Fruit fly (Drosophila melanogaster): Measurements from ENCODE around the gene CG3719.

Gene CG3719

dm6 chrX:1392875-1393274 is 12.6 kb upstream of the CG3719 start, which contains the start of gene Rilpl (continued):
- TF ChIP-seq CG31388 (GFP tag; optimal IDR thresholded peaks at IDR 0.05) (no peak), D19A (tag; optimal IDR thresholded peaks at IDR 0.05) (no peak), al (GFP tag; IDR thresholded peaks at IDR 0.05) (no peak), bigmax (GFP tag; optimal IDR thresholded peaks at IDR 0.05) (no peak), CG12769 (tag; optimal IDR thresholded peaks at IDR 0.05) (peak; percentile 55), run (tag; optimal IDR thresholded peaks at IDR 0.05) (no peak), Vsx1 (GFP tag; optimal IDR thresholded peaks at IDR 0.05) (no peak), salm (tag; optimal IDR thresholded peaks at IDR 0.05) (no peak), CG16779 (GFP tag; IDR thresholded peaks at IDR 0.05) (0 out of 2 replicates have a peak, but pooled peaks have one; percentile 35), Nf-YA (GFP tag; IDR thresholded peaks at IDR 0.05) (no peak), eve (GFP tag; optimal IDR thresholded peaks at IDR 0.05) (no peak), dan (GFP tag; IDR thresholded peaks at IDR 0.05) (no peak), Nf-YB (GFP tag; optimal IDR thresholded peaks at IDR 0.05) (no peak), CG2875 (GFP tag; optimal IDR thresholded peaks at IDR 0.05) (no peak), Optix (GFP tag; IDR thresholded peaks at IDR 0.05) (no peak), usp (GFP tag; optimal IDR thresholded peaks at IDR 0.05) (no peak), CG34224 (GFP tag; IDR thresholded peaks at IDR 0.05; ENCODE audit: partially characterized antibody) (no peak), Trl (optimal IDR thresholded peaks at IDR 0.05) (no peak), Trl (GFP tag; optimal IDR thresholded peaks at IDR 0.05) (peak; percentile 34), maf-S (GFP tag; optimal IDR thresholded peaks at IDR 0.05) (no peak), p53 (GFP tag; optimal IDR thresholded peaks at IDR 0.05) (no peak), Ssrp (tag; optimal IDR thresholded peaks at IDR 0.05) (no peak), chn (GFP tag; optimal IDR thresholded peaks at IDR 0.05) (no peak), bowl (GFP tag; IDR thresholded peaks at IDR 0.05) (no peak), zf30C (GFP tag; optimal IDR thresholded peaks at IDR 0.05) (no peak), Dad (GFP tag; optimal IDR thresholded peaks at IDR 0.05) (peak; percentile 27), H15 (GFP tag; IDR thresholded peaks at IDR 0.05) (no peak), CG13894 (tag; optimal IDR thresholded peaks at IDR 0.05) (peak; percentile 27), CG3065 (GFP tag; optimal IDR thresholded peaks at IDR 0.05) (no peak), CG43689 (GFP tag; IDR thresholded peaks at IDR 0.05) (no peak), CG13123 (GFP tag; optimal IDR thresholded peaks at IDR 0.05) (no peak), CG13296 (GFP tag; optimal IDR thresholded peaks at IDR 0.05) (no peak), Mrtf (GFP tag; IDR thresholded peaks at IDR 0.05) (no peak), org-1 (GFP tag; optimal IDR thresholded peaks at IDR 0.05) (no peak), CG15514 (GFP tag; optimal IDR thresholded peaks at IDR 0.05) (peak; percentile 100), zfh2 (GFP tag; optimal IDR thresholded peaks at IDR 0.05) (peak; percentile 52), HHEX (GFP tag; optimal IDR thresholded peaks at IDR 0.05) (peak; percentile 2), CG6765 (GFP tag; optimal IDR thresholded peaks at IDR 0.05) (no peak), CG10565 (GFP tag; optimal IDR thresholded peaks at IDR 0.05) (no peak), Chrac-16 (GFP tag; optimal IDR thresholded peaks at IDR 0.05) (no peak), zen2 (GFP tag; IDR thresholded peaks at IDR 0.05; ENCODE audit: partially characterized antibody) (peak; percentile 53; the same call in 1 of the 3 replicates), GATAe (GFP tag; conservative IDR thresholded peaks at IDR 0.05) (no peak), CG3838 (GFP tag; optimal IDR thresholded peaks at IDR 0.05) (no peak), ro (GFP tag; IDR thresholded peaks at IDR 0.05) (no peak), Hr39 (optimal IDR thresholded peaks at IDR 0.05) (no peak), mam (GFP tag; optimal IDR thresholded peaks at IDR 0.05) (peak; percentile 13), CG17829 (tag; optimal IDR thresholded peaks at IDR 0.05) (peak; percentile 44), CG13287 (GFP tag; IDR thresholded peaks at IDR 0.05; ENCODE audit: partially characterized antibody) (peak; percentile 62), sob (GFP tag; IDR thresholded peaks at IDR 0.05) (peak; percentile 50; the same call in 1 of the 2 replicates), CG10654 (GFP tag; optimal IDR thresholded peaks at IDR 0.05) (no peak), br (optimal IDR thresholded peaks at IDR 0.05) (no peak), CG4730 (GFP tag; IDR thresholded peaks at IDR 0.05) (no peak), fd102C (GFP tag; optimal IDR thresholded peaks at IDR 0.05) (no peak)

Measured in whole organism, embryonic.